Fruit fly (Drosophila melanogaster) whole organism, wandering third instar larva: ENCODE measurements around the gene CG16772.
A peak's percentile ranks its signal among the peaks of the same experiment; 100 is the strongest.

ENCODE experiments used
- Abd-B ChIP-seq: fragments of >200 bp; optimal IDR thresholded peaks from 2 replicates; lab custom pipeline; 2017; ENCODE audit warnings: missing biosample characterization, missing genetic modification characterization
- CG9705 ChIP-seq: fragments of 200-800 bp; sonication (Bioruptor generic); optimal IDR thresholded peaks from 2 replicates; lab custom pipeline; 2018; ENCODE audit warnings: missing biosample characterization, mild to moderate bottlenecking, missing genetic modification characterization
- CrebA ChIP-seq: fragments of 200-800 bp; sonication (Bioruptor generic); optimal IDR thresholded peaks from 2 replicates; lab custom pipeline; 2016; ENCODE audit warnings: missing biosample characterization, mild to moderate bottlenecking, missing genetic modification characterization, borderline replicate concordance
- Dif ChIP-seq: fragments of 200-275, 200-300 bp; sonication (Bioruptor generic); optimal IDR thresholded peaks from 2 replicates; lab custom pipeline; 2018; ENCODE audit warnings: missing biosample characterization, missing genetic modification characterization; ENCODE audit not compliant: partially characterized antibody
- GATAd ChIP-seq: sonication (Bioruptor generic); optimal IDR thresholded peaks from 2 replicates; lab custom pipeline; 2016; ENCODE audit warnings: missing biosample characterization, missing genetic modification characterization
- HLH106 ChIP-seq: fragments of 200-800 bp; optimal IDR thresholded peaks from 3 replicates; lab custom pipeline; 2019; ENCODE audit warnings: missing biosample characterization, mild to moderate bottlenecking, missing genetic modification characterization, moderate library complexity
- Hnf4 ChIP-seq: fragments of 200-800 bp; sonication (Bioruptor generic); optimal IDR thresholded peaks from 2 replicates; lab custom pipeline; 2016; ENCODE audit warnings: missing biosample characterization, mild to moderate bottlenecking, missing genetic modification characterization
- Hr78 ChIP-seq: fragments of >200 bp; optimal IDR thresholded peaks from 2 replicates; lab custom pipeline; 2017; ENCODE audit warnings: missing biosample characterization, missing genetic modification characterization
- Hr83 ChIP-seq: fragments of 200-300 bp; sonication (Bioruptor generic); optimal IDR thresholded peaks from 2 replicates; lab custom pipeline; 2016; ENCODE audit warnings: missing biosample characterization, mild to moderate bottlenecking, missing genetic modification characterization, moderate library complexity; ENCODE audit not compliant: poor library complexity, severe bottlenecking
- Jra ChIP-seq: sonication (Bioruptor generic); optimal IDR thresholded peaks from 2 replicates; lab custom pipeline; 2016; ENCODE audit warnings: missing biosample characterization, missing genetic modification characterization
- Myc ChIP-seq: fragments of >200 bp; optimal IDR thresholded peaks from 2 replicates; lab custom pipeline; 2017
- N ChIP-seq: fragments of >200 bp; optimal IDR thresholded peaks from 2 replicates; lab custom pipeline; 2018; ENCODE audit warnings: missing biosample characterization, missing external identifiers, missing genetic modification characterization
- OdsH ChIP-seq: fragments of 200-800 bp; sonication (Bioruptor generic); optimal IDR thresholded peaks from 2 replicates; lab custom pipeline; 2016; ENCODE audit warnings: missing biosample characterization, mild to moderate bottlenecking, missing genetic modification characterization
- Rel ChIP-seq, 2 experiments: fragments of 200-800 bp; sonication (Bioruptor generic) in 1 of 2; optimal IDR thresholded peaks; 2 replicates in 1 of 2; 3 replicates in 1 of 2; lab custom pipeline; 2016 to 2019; ENCODE audit warnings: mild to moderate bottlenecking in 2 of 2, missing biosample characterization in 2 of 2, missing genetic modification characterization in 2 of 2, moderate library complexity in 1 of 2
- Sp1 ChIP-seq: fragments of 200-800 bp; sonication (Bioruptor generic); optimal IDR thresholded peaks from 3 replicates; lab custom pipeline; 2019; ENCODE audit warnings: missing biosample characterization, mild to moderate bottlenecking, missing genetic modification characterization, moderate library complexity
- Vsx2 ChIP-seq: fragments of 200-300, 225-300 bp; sonication (Bioruptor generic); optimal IDR thresholded peaks from 2 replicates; lab custom pipeline; 2018; ENCODE audit warnings: missing biosample characterization, missing genetic modification characterization; ENCODE audit not compliant: partially characterized antibody
- br ChIP-seq: fragments of 200-800 bp; sonication (Bioruptor generic); optimal IDR thresholded peaks from 2 replicates; lab custom pipeline; 2016; ENCODE audit warnings: missing biosample characterization, missing genetic modification characterization
- dl ChIP-seq, 2 experiments: fragments of 175-275, 200-275 bp in 1 of 2; fragments of 200-275 bp in 1 of 2; sonication (Bioruptor generic); optimal IDR thresholded peaks; lab custom pipeline; 2018; ENCODE audit warnings: mild to moderate bottlenecking in 2 of 2, missing biosample characterization in 2 of 2, missing genetic modification characterization in 2 of 2, moderate library complexity in 2 of 2; ENCODE audit not compliant: partially characterized antibody in 2 of 2, insufficient read depth in 1 of 2
- dmrt93B ChIP-seq: fragments of 200-800 bp; sonication (Bioruptor generic); optimal IDR thresholded peaks from 2 replicates; lab custom pipeline; 2018; ENCODE audit warnings: missing biosample characterization, mild to moderate bottlenecking, missing genetic modification characterization
- ey ChIP-seq: fragments of 200-800 bp; sonication (Bioruptor generic); optimal IDR thresholded peaks from 2 replicates; lab custom pipeline; 2016; ENCODE audit warnings: missing biosample characterization, missing genetic modification characterization
- foxo ChIP-seq, 2 experiments: fragments of 200-800 bp; sonication (Bioruptor generic); optimal IDR thresholded peaks; 2 replicates in 1 of 2; 3 replicates in 1 of 2; lab custom pipeline; 2016 to 2017; ENCODE audit warnings: missing biosample characterization in 2 of 2, missing genetic modification characterization in 2 of 2
- fru ChIP-seq: fragments of 200-800 bp; sonication (Bioruptor generic); optimal IDR thresholded peaks from 3 replicates; lab custom pipeline; 2016; ENCODE audit warnings: missing biosample characterization, mild to moderate bottlenecking, missing genetic modification characterization
- h ChIP-seq: fragments of 200-800 bp; sonication (Bioruptor generic); optimal IDR thresholded peaks from 3 replicates; lab custom pipeline; 2016; ENCODE audit warnings: missing biosample characterization, mild to moderate bottlenecking, missing genetic modification characterization
- jim ChIP-seq: fragments of 175-275, 200-325 bp; sonication (Bioruptor generic); optimal IDR thresholded peaks from 2 replicates; lab custom pipeline; 2016; ENCODE audit warnings: missing biosample characterization, mild to moderate bottlenecking, missing genetic modification characterization
- lola ChIP-seq: fragments of >200 bp; optimal IDR thresholded peaks from 2 replicates; lab custom pipeline; 2017; ENCODE audit warnings: missing biosample characterization, missing genetic modification characterization
- psq ChIP-seq: fragments of 200-800 bp; sonication (Bioruptor generic); optimal IDR thresholded peaks from 3 replicates; lab custom pipeline; 2017; ENCODE audit warnings: missing biosample characterization, mild to moderate bottlenecking, missing genetic modification characterization, moderate library complexity
- rgr ChIP-seq: fragments of 200-800 bp; sonication (Bioruptor generic); optimal IDR thresholded peaks from 3 replicates; lab custom pipeline; 2016; ENCODE audit warnings: missing biosample characterization, mild to moderate bottlenecking, missing genetic modification characterization
- sv ChIP-seq: fragments of 200-800 bp; sonication (Bioruptor generic); optimal IDR thresholded peaks from 3 replicates; lab custom pipeline; 2016; ENCODE audit warnings: missing biosample characterization, missing genetic modification characterization
- tai ChIP-seq: sonication (Bioruptor generic); optimal IDR thresholded peaks from 2 replicates; lab custom pipeline; 2016; ENCODE audit warnings: missing biosample characterization, missing genetic modification characterization
- woc ChIP-seq: sonication (Bioruptor generic); optimal IDR thresholded peaks from 2 replicates; lab custom pipeline; 2016; ENCODE audit warnings: missing biosample characterization, mild to moderate bottlenecking, missing genetic modification characterization

CG16772 gene

dm6 chr2L:19987875-19988665 is 25.6 kb downstream of the CG16772 start:
- TF ChIP-seq Sp1 (GFP tag; lab: Kevin White, UChicago) (no peak), CrebA (no peak), tai (GFP tag; lab: Kevin White, UChicago) (no peak), h (peak; percentile 6), fru (no peak), Myc (lab: Kevin White, UChicago) (no peak), Hr83 (GFP tag; lab: Kevin White, UChicago) (peak; percentile 42), OdsH (GFP tag; lab: Kevin White, UChicago) (no peak), Rel (GFP tag; optimal IDR thresholded peaks at IDR 0.05; lab: Kevin White, UChicago) (no peak), Rel (tag; optimal IDR thresholded peaks at IDR 0.05; lab: Kevin White, UChicago) (no peak), sv (GFP tag; lab: Kevin White, UChicago) (no peak)

- TF ChIP-seq HLH106 (tag; lab: Kevin White, UChicago) (no peak), dmrt93B (GFP tag; lab: Kevin White, UChicago) (no peak), Hnf4 (GFP tag; lab: Kevin White, UChicago) (no peak), Hr78 (GFP tag; lab: Kevin White, UChicago) (no peak), br (GFP tag; lab: Kevin White, UChicago) (no peak), CG9705 (GFP tag; lab: Kevin White, UChicago) (no peak), OdsH (GFP tag; lab: Kevin White, UChicago) (no peak), woc (GFP tag; lab: Kevin White, UChicago) (no peak), lola (GFP tag; lab: Kevin White, UChicago) (no peak), psq (GFP tag; lab: Kevin White, UChicago) (no peak), Abd-B (GFP tag; lab: Kevin White, UChicago) (no peak), jim (no peak), Jra (GFP tag; lab: Kevin White, UChicago) (no peak), GATAd (GFP tag; lab: Kevin White, UChicago) (no peak), ey (no peak)
Measured at dm6 chr2L:19989658-19990362, 27.3 kb downstream of the CG16772 start.

DNA sequence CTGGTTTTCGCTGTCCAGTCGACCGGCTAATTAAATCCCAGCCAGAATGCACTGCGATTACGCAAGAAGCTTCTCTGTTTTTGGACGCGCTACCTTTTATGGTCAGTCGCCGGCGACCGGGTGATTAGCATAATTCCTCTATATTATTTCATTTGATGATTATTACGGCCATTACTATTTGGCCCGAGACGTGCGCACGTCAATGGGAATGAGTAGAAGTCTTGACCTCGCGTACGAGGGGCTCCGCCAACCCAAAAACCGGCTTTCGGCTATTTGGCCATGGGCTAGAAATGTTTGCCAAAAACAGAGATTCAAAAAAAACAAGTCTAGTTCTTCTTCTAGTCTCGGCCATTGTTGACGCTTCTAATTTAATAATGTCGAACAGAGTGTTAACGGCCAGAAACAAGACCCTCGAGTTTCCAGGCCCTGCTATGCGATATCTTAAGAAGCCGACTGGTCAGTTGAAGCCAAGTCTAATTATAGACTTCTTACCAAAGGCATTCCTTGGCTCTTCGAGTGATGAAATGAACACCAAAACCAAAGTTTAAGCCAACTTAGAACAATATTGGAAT is 30.0 kb downstream of the CG16772 start:
- no peak for TF ChIP-seq Jra (GFP tag; lab: Kevin White, UChicago)
- no peak for TF ChIP-seq dl (GFP tag; optimal IDR thresholded peaks at IDR 0.05; lab: Kevin White, UChicago; ENCODE audit: insufficient read depth in 1 of 2, partially characterized antibody in 2 of 2)
- no peak for TF ChIP-seq sv (GFP tag; lab: Kevin White, UChicago)
- no peak for TF ChIP-seq HLH106 (tag; lab: Kevin White, UChicago)
- no peak for TF ChIP-seq Hr83 (GFP tag; lab: Kevin White, UChicago)
- TF ChIP-seq jim: no peak
- no peak for TF ChIP-seq rgr (GFP tag; lab: Kevin White, UChicago)
- no peak for TF ChIP-seq N (GFP tag; lab: Kevin White, UChicago)
- TF ChIP-seq br (GFP tag; lab: Kevin White, UChicago): no peak
- TF ChIP-seq lola (GFP tag; lab: Kevin White, UChicago): no peak
- TF ChIP-seq CrebA: no peak
- TF ChIP-seq CG9705 (GFP tag; lab: Kevin White, UChicago): no peak
- no peak for TF ChIP-seq Dif (GFP tag; lab: Kevin White, UChicago)
- TF ChIP-seq foxo (GFP tag; optimal IDR thresholded peaks at IDR 0.05; lab: Kevin White, UChicago): no peak
- TF ChIP-seq Vsx2 (GFP tag; lab: Kevin White, UChicago): no peak
- no peak for TF ChIP-seq GATAd (GFP tag; lab: Kevin White, UChicago)
- no peak for TF ChIP-seq psq (GFP tag; lab: Kevin White, UChicago)
- no peak for TF ChIP-seq Myc (lab: Kevin White, UChicago)
- TF ChIP-seq dmrt93B (GFP tag; lab: Kevin White, UChicago): no peak
